Fruit fly (Drosophila melanogaster) whole organism, pupa: Measurements from ENCODE around the gene CG11977.
A peak's percentile ranks its signal among the peaks of the same experiment; 100 is the strongest.

ENCODE experiments used
- CG10348 ChIP-seq: fragments of 200-800 bp; sonication (Bioruptor generic); IDR thresholded peaks from 2 replicates; pipeline ENCODE4 v1.3.6; 2022; ENCODE audit warnings: missing biosample characterization, missing genetic modification characterization
- CG12605 ChIP-seq: fragments of 200-800 bp; sonication (Bioruptor generic); IDR thresholded peaks from 2 replicates; pipeline ENCODE4 v1.3.6; 2022; ENCODE audit warnings: missing biosample characterization, missing genetic modification characterization
- CG13204 ChIP-seq: fragments of 200-800 bp; sonication (Bioruptor generic); optimal IDR thresholded peaks from 2 replicates; lab custom pipeline; 2018; ENCODE audit warnings: missing biosample characterization, mild to moderate bottlenecking, missing genetic modification characterization, moderate library complexity
- CG14655 ChIP-seq: fragments of 200-800 bp; sonication (Bioruptor generic); optimal IDR thresholded peaks from 3 replicates; lab custom pipeline; 2017; ENCODE audit warnings: mild to moderate bottlenecking, missing biosample characterization, missing genetic modification reagents, missing genetic modification characterization
- CG15710 ChIP-seq: fragments of 200-800 bp; sonication (Bioruptor generic); optimal IDR thresholded peaks from 2 replicates; lab custom pipeline; 2018; ENCODE audit warnings: missing biosample characterization, mild to moderate bottlenecking, missing genetic modification characterization, moderate library complexity
- CG17806 ChIP-seq: fragments of 200-800 bp; sonication (Bioruptor generic); optimal IDR thresholded peaks from 2 replicates; lab custom pipeline; 2018; ENCODE audit warnings: missing biosample characterization, mild to moderate bottlenecking, missing genetic modification characterization, moderate library complexity
- CG32121 ChIP-seq: fragments of 200-800 bp; sonication (Bioruptor generic); IDR thresholded peaks from 2 replicates; pipeline ENCODE4 v1.3.6; 2022; ENCODE audit warnings: missing biosample characterization, missing genetic modification characterization
- CG34367 ChIP-seq: fragments of 200-800 bp; sonication (Bioruptor generic); optimal IDR thresholded peaks from 2 replicates; lab custom pipeline; 2018; ENCODE audit warnings: missing biosample characterization, mild to moderate bottlenecking, missing genetic modification characterization
- CG4496 ChIP-seq: fragments of 200-800 bp; sonication (Bioruptor generic); IDR thresholded peaks from 3 replicates; pipeline ENCODE4 v1.3.6; 2022; ENCODE audit warnings: missing biosample characterization, missing genetic modification characterization
- CG8159 ChIP-seq: fragments of 200-800 bp; sonication (Bioruptor generic); optimal IDR thresholded peaks from 3 replicates; lab custom pipeline; 2018; ENCODE audit warnings: missing biosample characterization, mild to moderate bottlenecking, missing genetic modification characterization, moderate library complexity
- CG8301 ChIP-seq: fragments of 200-800 bp; sonication (Bioruptor generic); optimal IDR thresholded peaks from 2 replicates; lab custom pipeline; 2018; ENCODE audit warnings: missing biosample characterization, mild to moderate bottlenecking, missing genetic modification characterization
- CG9948 ChIP-seq: fragments of 200-800 bp; sonication (Bioruptor generic); optimal IDR thresholded peaks from 2 replicates; lab custom pipeline; 2018; ENCODE audit warnings: missing biosample characterization, mild to moderate bottlenecking, missing genetic modification characterization, moderate library complexity
- D1 ChIP-seq: fragments of 200-800 bp; sonication (Bioruptor generic); optimal IDR thresholded peaks from 2 replicates; lab custom pipeline; 2018; ENCODE audit warnings: missing biosample characterization, mild to moderate bottlenecking, missing genetic modification characterization, moderate library complexity
- EcR ChIP-seq: fragments of 200-800 bp; sonication (Bioruptor generic); optimal IDR thresholded peaks from 3 replicates; lab custom pipeline; 2019; ENCODE audit warnings: missing biosample characterization, missing genetic modification characterization, mild to moderate bottlenecking, moderate library complexity, missing genetic modification reagents
- Ets98B ChIP-seq: fragments of 200-800 bp; sonication (Bioruptor generic); IDR thresholded peaks from 2 replicates; pipeline ENCODE4 v1.3.6; 2022; ENCODE audit warnings: missing biosample characterization, missing genetic modification characterization
- Pif1A ChIP-seq: fragments of 200-800 bp; sonication (Bioruptor generic); optimal IDR thresholded peaks from 3 replicates; lab custom pipeline; 2016; ENCODE audit warnings: missing biosample characterization, missing genetic modification characterization
- Pif1B ChIP-seq: fragments of 200-800 bp; sonication (Bioruptor generic); optimal IDR thresholded peaks from 3 replicates; lab custom pipeline; 2016; ENCODE audit warnings: missing biosample characterization, missing genetic modification characterization
- Snoo ChIP-seq: fragments of 200-800 bp; sonication (Bioruptor generic); optimal IDR thresholded peaks from 3 replicates; lab custom pipeline; 2017; ENCODE audit warnings: missing biosample characterization, mild to moderate bottlenecking, missing genetic modification characterization, inconsistent platforms
- fd96Ca ChIP-seq: fragments of 200-800 bp; sonication (Bioruptor generic); IDR thresholded peaks from 3 replicates; pipeline ENCODE4 v1.3.6; 2022; ENCODE audit warnings: missing biosample characterization, missing genetic modification characterization
- gl ChIP-seq: fragments of 200-800 bp; sonication (Bioruptor generic); optimal IDR thresholded peaks from 2 replicates; lab custom pipeline; 2018; ENCODE audit warnings: missing biosample characterization, mild to moderate bottlenecking, missing genetic modification characterization
- rn ChIP-seq: fragments of 200-800 bp; sonication (Bioruptor generic); IDR thresholded peaks from 2 replicates; pipeline ENCODE4 v1.3.6; 2022; ENCODE audit warnings: missing biosample characterization, missing genetic modification characterization

Gene CG11977

DNA sequence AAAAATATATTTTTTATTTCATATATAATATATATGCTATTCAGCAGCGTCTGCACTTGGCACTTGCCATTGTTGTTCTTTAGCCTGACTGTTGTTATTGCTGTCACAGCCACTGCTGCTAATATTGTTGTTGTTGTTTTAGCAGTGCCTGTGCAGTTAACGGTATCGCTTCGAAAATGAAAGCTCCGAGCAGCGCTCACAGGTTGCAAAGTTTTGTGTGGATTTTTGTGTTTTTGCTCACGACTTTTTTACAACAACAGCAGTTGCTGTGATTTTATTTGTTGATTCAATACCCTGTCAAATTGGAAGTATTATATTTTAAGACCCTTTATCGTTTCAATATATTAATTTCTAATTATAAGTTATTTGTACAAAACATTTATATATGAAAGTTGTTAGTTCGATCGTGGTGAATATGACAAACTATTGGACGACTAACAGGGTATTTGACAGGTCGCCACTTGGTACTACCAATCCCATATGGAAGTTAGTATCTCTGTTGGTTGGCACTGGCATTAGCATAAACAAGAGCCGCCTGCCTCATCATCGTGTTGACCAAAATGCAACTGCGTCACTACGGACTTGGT lies 33.6 kb upstream of the CG11977 start:
- TF ChIP-seq Snoo (tag; lab: Kevin White, UChicago): no peak
- no peak for TF ChIP-seq CG13204 (GFP tag; lab: Kevin White, UChicago)
- peak; percentile 25; the same call in 1 of the 2 replicates for TF ChIP-seq CG32121 (GFP tag; lab: Robert Waterston, UW)
- peak; percentile 10 for TF ChIP-seq Pif1B (GFP tag; lab: Kevin White, UChicago)
- peak; percentile 36; the same call in 1 of the 3 replicates for TF ChIP-seq fd96Ca
- no peak for TF ChIP-seq CG14655 (GFP tag; lab: Kevin White, UChicago)
- peak; percentile 61 for TF ChIP-seq Ets98B (GFP tag; lab: Robert Waterston, UW)
- no peak for TF ChIP-seq CG12605 (GFP tag; lab: Robert Waterston, UW)
- TF ChIP-seq, all 21 proteins: peak for 4

DNA sequence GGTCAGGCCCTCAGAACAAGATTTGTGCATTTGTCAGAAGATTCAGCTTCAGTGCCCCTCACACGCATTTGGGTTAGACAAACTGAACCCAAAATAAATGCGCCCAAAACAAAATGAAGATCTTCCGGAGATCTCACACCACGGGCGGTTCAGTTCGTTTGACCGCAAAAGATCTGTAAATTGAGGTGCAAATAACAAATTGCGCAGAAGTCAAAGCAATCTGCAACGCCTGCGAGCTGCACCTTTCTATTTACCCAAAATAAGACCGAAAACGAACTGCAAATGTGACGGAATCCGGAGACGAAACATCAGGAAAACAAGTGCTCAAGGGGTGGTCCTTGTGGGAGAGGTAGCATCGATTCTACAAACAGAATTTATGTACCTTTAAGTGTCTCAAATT lies 32.0 kb upstream of the CG11977 start:
- TF ChIP-seq CG4496 (GFP tag; lab: Robert Waterston, UW): no peak
- no peak for TF ChIP-seq CG17806
- no peak for TF ChIP-seq Ets98B (GFP tag; lab: Robert Waterston, UW)
- no peak for TF ChIP-seq CG9948 (tag; lab: Kevin White, UChicago)
- no peak for TF ChIP-seq CG34367 (tag; lab: Kevin White, UChicago)
- no peak for TF ChIP-seq rn (GFP tag; lab: Robert Waterston, UW)
- no peak for TF ChIP-seq CG8301
- no peak for TF ChIP-seq gl (tag; lab: Kevin White, UChicago)
- TF ChIP-seq, all 21 proteins: peak for 0

DNA sequence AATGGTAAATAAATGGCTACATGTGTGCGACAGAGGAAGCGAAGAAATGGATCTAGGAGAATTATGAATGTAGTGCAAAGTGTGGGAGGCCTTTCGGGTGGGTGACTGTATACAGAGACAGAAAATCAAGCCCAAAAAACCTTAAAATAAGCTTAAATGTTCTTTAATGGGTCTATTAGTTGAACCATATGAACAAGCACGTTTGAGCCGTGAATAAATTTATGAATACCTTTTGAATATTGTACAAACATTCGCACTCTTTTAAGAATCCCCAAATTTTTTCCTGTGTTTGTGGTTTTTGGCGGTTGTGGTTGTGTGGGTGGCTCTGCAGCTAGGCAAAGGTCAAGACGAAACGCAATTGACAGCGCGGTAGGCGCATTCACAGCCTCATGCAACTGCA lies 30.9 kb upstream of the CG11977 start:
- TF ChIP-seq CG9948 (tag; lab: Kevin White, UChicago) (no peak), CG4496 (GFP tag; lab: Robert Waterston, UW) (peak; percentile 22; the same call in 2 of the 3 replicates), gl (tag; lab: Kevin White, UChicago) (no peak), CG34367 (tag; lab: Kevin White, UChicago) (no peak), CG13204 (GFP tag; lab: Kevin White, UChicago) (no peak), CG8159 (tag; lab: Kevin White, UChicago) (no peak), Pif1A (no peak), D1 (tag; lab: Kevin White, UChicago) (no peak), CG8301 (peak; percentile 43), CG10348 (GFP tag; lab: Robert Waterston, UW) (no peak), CG17806 (no peak), Pif1B (GFP tag; lab: Kevin White, UChicago) (no peak), fd96Ca (no peak), EcR (no peak), CG32121 (GFP tag; lab: Robert Waterston, UW) (peak; percentile 46; the same call in 1 of the 2 replicates)
- TF ChIP-seq, all 21 proteins: peak for 3

dm6 chr3R:8968837-8969236 lies 28.7 kb upstream of the CG11977 start:
- peak; percentile 51 for TF ChIP-seq CG9948 (tag; lab: Kevin White, UChicago)
- TF ChIP-seq CG14655 (GFP tag; lab: Kevin White, UChicago): peak; percentile 20
- TF ChIP-seq gl (tag; lab: Kevin White, UChicago): no peak
- TF ChIP-seq Ets98B (GFP tag; lab: Robert Waterston, UW): no peak
- peak; percentile 37 for TF ChIP-seq CG15710 (tag; lab: Kevin White, UChicago)
- peak; percentile 3 for TF ChIP-seq CG34367 (tag; lab: Kevin White, UChicago)
- peak; percentile 18 for TF ChIP-seq CG8301
- TF ChIP-seq EcR: no peak
- TF ChIP-seq Pif1B (GFP tag; lab: Kevin White, UChicago): peak; percentile 22
- no peak for TF ChIP-seq D1 (tag; lab: Kevin White, UChicago)
- TF ChIP-seq fd96Ca: no peak
- peak; percentile 38 for TF ChIP-seq Pif1A
- TF ChIP-seq CG4496 (GFP tag; lab: Robert Waterston, UW): no peak
- peak; percentile 38 for TF ChIP-seq Snoo (tag; lab: Kevin White, UChicago)
- TF ChIP-seq CG17806: peak; percentile 19
- peak; percentile 65 for TF ChIP-seq CG8159 (tag; lab: Kevin White, UChicago)
- TF ChIP-seq CG12605 (GFP tag; lab: Robert Waterston, UW): no peak

- TF ChIP-seq CG13204 (GFP tag; lab: Kevin White, UChicago) (peak; percentile 93), EcR (peak; percentile 64), fd96Ca (no peak)
These were observed 28.1 kb upstream of the CG11977 start for dm6 chr3R:8969301-8969925.

dm6 chr3R:8969926-8970306 lies 27.6 kb upstream of the CG11977 start:
- TF ChIP-seq gl (tag; lab: Kevin White, UChicago): no peak
- TF ChIP-seq Snoo (tag; lab: Kevin White, UChicago): no peak
- TF ChIP-seq D1 (tag; lab: Kevin White, UChicago): no peak
- TF ChIP-seq CG8301: no peak
- no peak for TF ChIP-seq EcR
- no peak for TF ChIP-seq rn (GFP tag; lab: Robert Waterston, UW)
- no peak for TF ChIP-seq CG9948 (tag; lab: Kevin White, UChicago)
- no peak for TF ChIP-seq Pif1B (GFP tag; lab: Kevin White, UChicago)
